Worm (Caenorhabditis elegans) whole organism, L1 larva: Measurements from ENCODE around the gene aqp-5.

Experiments
- blmp-1 ChIP-seq: fragments of 150-350 bp; optimal IDR thresholded peaks from 2 replicates; lab custom pipeline; 2014; ENCODE audit warnings: missing biosample characterization, missing genetic modification characterization
- ceh-88 ChIP-seq: fragments of 200-800 bp; sonication (Bioruptor generic); IDR thresholded peaks from 2 replicates; pipeline ENCODE4 v1.3.6; 2022; ENCODE audit warnings: missing genetic modification characterization, missing compliant biosample characterization
- efl-1 ChIP-seq, 4 experiments: fragments of 150-350 bp; optimal IDR thresholded peaks in 3 of 4; peaks in 1 of 4; 1 replicate in 1 of 4; 2 replicates in 3 of 4; lab custom pipeline; 2014; ENCODE audit warnings: missing biosample characterization in 2 of 4, missing genetic modification characterization in 2 of 4, missing genetic modification reagents in 2 of 4
- efl-3 ChIP-seq: fragments of 200-800 bp; sonication (Bioruptor generic); optimal IDR thresholded peaks from 2 replicates; lab custom pipeline; 2018; ENCODE audit warnings: mild to moderate bottlenecking, missing genetic modification characterization, missing compliant biosample characterization
- elt-2 ChIP-seq: sonication (generic microtip); optimal IDR thresholded peaks from 2 replicates; lab custom pipeline; 2016; ENCODE audit warnings: missing genetic modification characterization, mild to moderate bottlenecking, inconsistent platforms, missing compliant biosample characterization, missing genetic modification reagents
- elt-3 ChIP-seq, 6 experiments: fragments of 150-350 bp in 1 of 6; sonication (generic microtip); optimal IDR thresholded peaks; 2 replicates each; lab custom pipeline; 2017 to 2018; ENCODE audit warnings: missing biosample characterization in 6 of 6, missing genetic modification characterization in 6 of 6, inconsistent platforms in 1 of 6
- ets-5 ChIP-seq: fragments of 200-800 bp; sonication (Bioruptor generic); IDR thresholded peaks from 2 replicates; pipeline ENCODE4 v1.3.6; 2022; ENCODE audit warnings: missing genetic modification characterization, missing compliant biosample characterization
- fkh-10 ChIP-seq: sonication (generic microtip); optimal IDR thresholded peaks from 2 replicates; lab custom pipeline; 2017; ENCODE audit warnings: missing biosample characterization, missing genetic modification reagents, missing genetic modification characterization
- fkh-8 ChIP-seq: sonication (generic microtip); optimal IDR thresholded peaks from 2 replicates; lab custom pipeline; 2016; ENCODE audit warnings: mild to moderate bottlenecking, missing genetic modification characterization, missing compliant biosample characterization
- hlh-17 ChIP-seq: fragments of 200-800 bp; sonication (Bioruptor generic); optimal IDR thresholded peaks from 2 replicates; lab custom pipeline; 2018; ENCODE audit warnings: missing genetic modification characterization, mild to moderate bottlenecking, missing compliant biosample characterization, moderate library complexity, borderline replicate concordance
- jun-1 ChIP-seq: fragments of 150-350 bp; optimal IDR thresholded peaks from 2 replicates; lab custom pipeline; 2014; ENCODE audit warnings: missing biosample characterization, missing genetic modification reagents, missing genetic modification characterization
- lin-14 ChIP-seq: fragments of 200-800 bp; sonication (Bioruptor generic); optimal IDR thresholded peaks from 2 replicates; lab custom pipeline; 2018; ENCODE audit warnings: mild to moderate bottlenecking, missing genetic modification characterization, moderate library complexity, missing compliant biosample characterization
- lin-15B ChIP-seq: fragments of 150-350 bp; sonication (generic microtip); optimal IDR thresholded peaks from 3 replicates; lab custom pipeline; 2014; ENCODE audit warnings: missing biosample characterization, missing genetic modification characterization
- lin-35 ChIP-seq, 2 experiments: fragments of 150-350 bp; optimal IDR thresholded peaks; 2 replicates each; lab custom pipeline; 2014; ENCODE audit warnings: missing biosample characterization in 2 of 2, missing genetic modification characterization in 2 of 2, missing genetic modification reagents in 2 of 2
- lin-39 ChIP-seq: fragments of 150-350 bp; optimal IDR thresholded peaks from 2 replicates; lab custom pipeline; 2014; ENCODE audit warnings: missing biosample characterization, missing genetic modification reagents, missing genetic modification characterization
- nhr-47 ChIP-seq: sonication (generic microtip); optimal IDR thresholded peaks from 2 replicates; lab custom pipeline; 2016; ENCODE audit warnings: mild to moderate bottlenecking, missing genetic modification characterization, moderate library complexity, missing compliant biosample characterization
- nhr-85 ChIP-seq: sonication (generic microtip); peaks from one replicate; lab custom pipeline; 2016; ENCODE audit warnings: missing genetic modification characterization, inconsistent platforms, missing compliant biosample characterization
- nhr-90 ChIP-seq: sonication (generic microtip); optimal IDR thresholded peaks from 2 replicates; lab custom pipeline; 2016; ENCODE audit warnings: mild to moderate bottlenecking, missing genetic modification characterization, missing compliant biosample characterization; ENCODE audit not compliant: poor library complexity
- pag-3 ChIP-seq: sonication (generic microtip); optimal IDR thresholded peaks from 2 replicates; lab custom pipeline; 2017; ENCODE audit warnings: missing genetic modification characterization, mild to moderate bottlenecking, missing compliant biosample characterization, antibody characterized with exemption, borderline replicate concordance; ENCODE audit not compliant: insufficient read depth
- pax-3 ChIP-seq: fragments of 200-800 bp; sonication (Bioruptor generic); optimal IDR thresholded peaks from 2 replicates; lab custom pipeline; 2018; ENCODE audit warnings: mild to moderate bottlenecking, missing genetic modification characterization, moderate library complexity, missing compliant biosample characterization
- skn-1 ChIP-seq: fragments of 150-350 bp; optimal IDR thresholded peaks from 2 replicates; lab custom pipeline; 2014; ENCODE audit warnings: missing biosample characterization, missing genetic modification characterization
- snu-23 ChIP-seq: sonication (generic microtip); optimal IDR thresholded peaks from 2 replicates; lab custom pipeline; 2016; ENCODE audit warnings: missing genetic modification characterization, missing compliant biosample characterization
- unc-130 ChIP-seq: fragments of 150-350 bp; optimal IDR thresholded peaks from 2 replicates; lab custom pipeline; 2017; ENCODE audit warnings: missing biosample characterization, missing genetic modification characterization, inconsistent platforms
- unc-86 ChIP-seq: sonication (generic microtip); optimal IDR thresholded peaks from 2 replicates; lab custom pipeline; 2016; ENCODE audit warnings: missing genetic modification characterization, missing compliant biosample characterization
- zag-1 ChIP-seq: fragments of 150-350 bp; optimal IDR thresholded peaks from 2 replicates; lab custom pipeline; 2014; ENCODE audit warnings: missing biosample characterization, missing genetic modification characterization
- ztf-11 ChIP-seq, 2 experiments: sonication (generic microtip); optimal IDR thresholded peaks; 2 replicates each; lab custom pipeline; 2016 to 2017; ENCODE audit warnings: missing genetic modification characterization in 2 of 2, missing biosample characterization in 1 of 2, missing compliant biosample characterization in 1 of 2

aqp-5 gene

DNA sequence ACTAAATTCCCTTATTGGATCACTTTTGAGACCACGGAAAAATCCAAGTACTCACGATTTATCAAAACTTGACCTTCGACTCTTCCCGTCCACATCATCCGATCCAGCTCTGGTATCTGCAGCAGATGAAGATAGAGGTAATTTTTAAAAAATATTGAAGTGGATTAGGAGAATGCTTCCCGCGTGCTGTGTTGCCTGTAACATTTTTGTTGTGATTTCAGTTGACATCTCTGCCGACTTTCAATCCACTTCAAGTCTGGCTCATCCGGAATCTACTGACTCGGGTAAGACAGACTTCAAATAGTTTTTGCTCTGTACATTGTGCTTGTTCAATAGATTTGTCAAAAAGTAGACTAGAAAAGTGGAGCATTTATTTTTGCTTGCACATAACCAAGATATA is 16.1 kb upstream of the aqp-5 start:
- TF ChIP-seq hlh-17: no peak

DNA sequence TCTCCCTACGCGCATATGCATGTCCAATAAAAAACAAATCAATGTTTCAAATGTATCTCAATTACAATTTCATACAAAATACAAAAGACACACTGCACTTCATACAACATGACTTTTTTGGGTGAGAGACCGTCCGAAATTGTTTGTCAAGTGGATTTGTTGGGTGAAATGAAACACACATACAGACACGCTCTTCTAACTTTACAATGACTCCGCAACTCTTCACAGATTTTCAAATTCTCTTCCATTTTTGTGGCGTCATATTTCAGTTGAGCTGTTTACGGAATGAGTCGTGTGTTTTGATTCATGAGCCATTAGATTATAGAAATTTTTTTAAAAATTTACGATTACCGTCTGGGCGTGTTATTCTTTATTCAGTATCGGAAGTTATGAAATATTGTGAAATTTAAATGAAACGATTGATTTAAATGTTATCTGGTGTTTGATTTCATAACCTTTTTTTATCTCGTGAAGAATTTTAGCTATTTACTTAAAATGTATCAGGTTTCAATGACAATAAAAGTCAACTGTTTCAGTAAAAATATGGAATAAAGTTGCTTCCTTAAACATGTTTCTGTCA is 14.6 kb upstream of the aqp-5 start:
- TF ChIP-seq lin-39 (tag; lab: Kevin White, UChicago) (no peak), efl-3 (GFP tag; lab: Kevin White, UChicago) (no peak), jun-1 (tag; lab: Kevin White, UChicago) (no peak), lin-14 (GFP tag; lab: Kevin White, UChicago) (peak; percentile 8), ztf-11 (tag; optimal IDR thresholded peaks at IDR 0.05; lab: Kevin White, UChicago) (no peak), pag-3 (tag; lab: Kevin White, UChicago) (no peak), blmp-1 (tag; lab: Kevin White, UChicago) (no peak), lin-15B (tag; lab: Kevin White, UChicago) (no peak), fkh-8 (tag; lab: Kevin White, UChicago) (no peak), skn-1 (tag; lab: Kevin White, UChicago) (peak; percentile 38), ceh-88 (0 out of 2 replicates have a peak, but pooled peaks have one; percentile 22)

DNA sequence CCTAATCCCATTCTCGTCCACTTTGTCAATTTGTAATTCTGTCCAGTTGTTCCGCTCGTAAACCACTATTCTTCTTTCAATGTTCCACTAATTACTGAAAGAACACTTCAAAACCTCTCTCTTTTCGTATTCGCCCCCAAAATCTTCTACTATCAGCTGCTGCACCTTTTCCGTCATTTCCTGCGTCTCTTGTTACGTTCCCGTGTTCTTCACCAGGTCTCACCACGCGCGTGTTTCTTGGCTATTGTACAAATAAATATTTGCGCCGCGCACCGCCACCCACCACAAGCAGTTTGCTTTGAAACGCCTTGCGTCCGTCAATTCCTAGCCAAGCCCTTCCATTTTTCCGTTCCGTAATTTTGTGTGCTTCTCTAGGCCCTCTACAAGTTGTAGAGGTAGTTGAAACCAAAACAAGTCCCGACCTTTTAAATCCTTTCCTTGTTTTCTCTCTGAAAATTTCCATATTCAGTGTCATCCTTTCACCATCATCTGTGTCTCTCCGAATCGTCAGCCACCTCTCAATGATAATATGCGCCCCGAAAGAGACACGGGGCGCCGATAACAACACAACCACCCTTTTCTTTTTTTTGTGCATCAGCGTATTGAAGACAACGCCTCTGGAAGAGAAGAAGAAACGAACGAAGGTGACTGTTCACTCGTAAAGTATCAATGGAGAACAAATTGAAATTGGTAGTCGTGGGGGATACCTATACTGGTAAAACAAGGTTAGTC is 13.3 kb upstream of the aqp-5 start, which contains the start of the genes crp-1 and Y32F6B.9:
Gene crp-1 (plus strand): TSS at position 468 of the 732 bp plus-strand sequence.
Gene Y32F6B.9 (plus strand): TSS at position 603 of the 732 bp plus-strand sequence.
- TF ChIP-seq ets-5: no peak
- TF ChIP-seq snu-23 (GFP tag; lab: Kevin White, UChicago): no peak
- no peak for TF ChIP-seq nhr-90 (tag; lab: Kevin White, UChicago)
- TF ChIP-seq zag-1 (tag; lab: Kevin White, UChicago): no peak

DNA sequence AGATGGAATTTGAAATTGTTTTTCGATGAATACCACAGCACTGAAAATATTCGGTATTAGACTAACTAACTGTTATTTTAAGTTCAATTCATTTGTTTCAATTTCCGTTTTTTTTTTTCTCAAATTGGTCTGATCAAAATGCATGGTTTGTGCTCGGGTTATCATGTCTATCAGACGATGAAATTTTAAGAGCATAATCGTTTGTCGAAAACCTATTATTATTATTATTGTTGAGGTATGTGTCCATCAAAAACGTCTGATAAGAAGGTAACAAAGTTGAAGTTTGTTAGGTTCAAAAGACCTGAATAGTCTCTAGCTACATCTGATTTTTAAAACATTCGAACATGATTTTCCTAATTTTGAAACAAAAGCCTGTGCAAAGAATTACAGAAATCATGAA is 7.5 kb upstream of the aqp-5 start:
- TF ChIP-seq lin-35 (GFP tag; optimal IDR thresholded peaks at IDR 0.05; lab: Kevin White, UChicago) (peak in 1 of 2 experiments; percentile 18), elt-2 (peak; percentile 63), efl-1 (optimal IDR thresholded peaks at IDR 0.05; lab: Kevin White, UChicago) (no peak), efl-1 (GFP tag; optimal IDR thresholded peaks at IDR 0.05 in 1 of 2; lab: Kevin White, UChicago) (peak in 1 of 2 experiments; percentile 57), nhr-47 (tag; lab: Kevin White, UChicago) (no peak)
- TF ChIP-seq, all 84 proteins: peak for 3

- TF ChIP-seq unc-86 (tag; lab: Kevin White, UChicago) (no peak), blmp-1 (tag; lab: Kevin White, UChicago) (no peak), pax-3 (tag; lab: Kevin White, UChicago) (no peak), nhr-85 (no peak), elt-3 (tag; optimal IDR thresholded peaks at IDR 0.05; lab: Kevin White, UChicago) (no peak)
- TF ChIP-seq, all 84 proteins: peak for 0
Measured at ce11 chrV:10484640-10485039, 6.9 kb upstream of the aqp-5 start, which contains the start of gene Y32F6B.1. TSS of gene Y32F6B.1 (minus strand) at chrV:10484740.

- TF ChIP-seq elt-2 (peak; percentile 45), nhr-85 (no peak)
Measured at ce11 chrV:10485389-10485788, 6.2 kb upstream of the aqp-5 start.

DNA sequence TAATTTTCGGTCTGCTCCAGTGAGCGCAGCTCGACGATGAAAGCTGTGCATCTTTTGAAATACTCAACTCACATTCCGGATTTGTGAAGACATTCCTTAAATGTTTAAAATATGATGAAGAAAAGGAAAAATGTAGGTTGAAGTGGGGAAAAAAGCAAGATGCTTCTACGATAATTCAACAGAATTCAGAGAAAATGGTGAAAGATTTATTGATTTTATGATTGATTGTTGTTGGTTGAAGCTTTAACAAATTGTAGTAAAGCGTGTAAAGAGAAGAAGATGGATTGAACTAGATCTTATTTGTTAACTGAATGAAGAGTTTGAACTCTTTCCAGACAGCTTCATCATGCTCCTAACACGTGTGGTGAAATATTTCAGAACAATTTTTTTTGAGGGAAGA is 1.5 kb upstream of the aqp-5 start, which contains the start of gene ncx-5:
Gene ncx-5 (minus strand): TSS at position 101 of the 400 bp plus-strand sequence.
- TF ChIP-seq unc-130 (no peak), fkh-10 (GFP tag; lab: Kevin White, UChicago) (no peak)
